Fruit fly (Drosophila melanogaster) whole organism, embryonic: ENCODE results near the gene RpL5.

ENCODE experiments used
- BEAF-32 ChIP-seq: fragments of 200-800 bp; sonication (Bioruptor generic); optimal IDR thresholded peaks from 3 replicates; lab custom pipeline; 2017; ENCODE audit warnings: missing biosample characterization, missing genetic modification characterization, mild to moderate bottlenecking, moderate library complexity, missing genetic modification reagents
- CG10462 ChIP-seq: fragments of 200-800 bp; sonication (Bioruptor generic); optimal IDR thresholded peaks from 2 replicates; lab custom pipeline; 2016; ENCODE audit warnings: missing biosample characterization, missing genetic modification characterization
- CG10543 ChIP-seq: fragments of 200-800 bp; sonication (Bioruptor generic); optimal IDR thresholded peaks from 3 replicates; lab custom pipeline; 2017; ENCODE audit warnings: missing biosample characterization, mild to moderate bottlenecking, missing genetic modification characterization, moderate library complexity
- CG11695 ChIP-seq: fragments of 200-800 bp; sonication (Bioruptor generic); IDR thresholded peaks from 3 replicates; pipeline ENCODE4 v1.3.6; 2022; ENCODE audit warnings: missing biosample characterization, missing genetic modification characterization
- CG12769 ChIP-seq: fragments of 200-800 bp; sonication (Bioruptor generic); optimal IDR thresholded peaks from 2 replicates; lab custom pipeline; 2019; ENCODE audit warnings: missing biosample characterization, mild to moderate bottlenecking, missing genetic modification characterization, moderate library complexity
- CG12942 ChIP-seq: fragments of 200-800 bp; sonication (Bioruptor generic); optimal IDR thresholded peaks from 3 replicates; lab custom pipeline; 2016; ENCODE audit warnings: missing biosample characterization, missing genetic modification characterization
- CG13296 ChIP-seq: fragments of 200-800 bp; sonication (Bioruptor generic); optimal IDR thresholded peaks from 3 replicates; lab custom pipeline; 2018; ENCODE audit warnings: missing biosample characterization, mild to moderate bottlenecking, missing genetic modification characterization
- CG15011 ChIP-seq: fragments of 200-800 bp; sonication (Bioruptor generic); optimal IDR thresholded peaks from 3 replicates; lab custom pipeline; 2018; ENCODE audit warnings: missing biosample characterization, mild to moderate bottlenecking, missing genetic modification characterization
- CG17385 ChIP-seq: fragments of 200-800 bp; sonication (Bioruptor generic); optimal IDR thresholded peaks from 3 replicates; lab custom pipeline; 2018; ENCODE audit warnings: missing biosample characterization, mild to moderate bottlenecking, missing genetic modification characterization
- CG2120 ChIP-seq: fragments of 200-800 bp; sonication (Bioruptor generic); optimal IDR thresholded peaks from 3 replicates; lab custom pipeline; 2016; ENCODE audit warnings: missing biosample characterization, missing genetic modification characterization
- CG3065 ChIP-seq: fragments of 200-800 bp; sonication (Bioruptor generic); optimal IDR thresholded peaks from 2 replicates; lab custom pipeline; 2016; ENCODE audit warnings: missing biosample characterization, missing genetic modification characterization
- CG31441 ChIP-seq: fragments of 200-800 bp; sonication (Bioruptor generic); IDR thresholded peaks from 2 replicates; pipeline ENCODE4 v1.3.6; 2022; ENCODE audit warnings: missing biosample characterization, missing genetic modification characterization
- CG4282 ChIP-seq: fragments of 200-800 bp; sonication (Bioruptor generic); optimal IDR thresholded peaks from 2 replicates; lab custom pipeline; 2016; ENCODE audit warnings: missing biosample characterization, missing genetic modification characterization
- CG43689 ChIP-seq: fragments of 200-800 bp; sonication (Bioruptor generic); IDR thresholded peaks from 2 replicates; pipeline ENCODE4 v1.3.6; 2022; ENCODE audit warnings: missing biosample characterization, missing genetic modification characterization
- CG4730 ChIP-seq: fragments of 200-800 bp; sonication (Bioruptor generic); IDR thresholded peaks from 2 replicates; pipeline ENCODE4 v1.3.6; 2022; ENCODE audit warnings: missing biosample characterization, missing genetic modification characterization
- CG4854 ChIP-seq: fragments of 200-800 bp; sonication (Bioruptor generic); optimal IDR thresholded peaks from 2 replicates; lab custom pipeline; 2016; ENCODE audit warnings: missing biosample characterization, missing genetic modification characterization, inconsistent platforms
- CG6854 ChIP-seq: fragments of 200-800 bp; sonication (Bioruptor generic); optimal IDR thresholded peaks from 3 replicates; lab custom pipeline; 2017; ENCODE audit warnings: missing biosample characterization, mild to moderate bottlenecking, missing genetic modification characterization
- CG9817 ChIP-seq: fragments of 200-800 bp; sonication (Bioruptor generic); optimal IDR thresholded peaks from 2 replicates; lab custom pipeline; 2018; ENCODE audit warnings: missing biosample characterization, mild to moderate bottlenecking, missing genetic modification characterization, moderate library complexity
- CTCF ChIP-seq: fragments of 200-800 bp; sonication (Bioruptor generic); optimal IDR thresholded peaks from 2 replicates; lab custom pipeline; 2017; ENCODE audit warnings: missing biosample characterization, mild to moderate bottlenecking, missing genetic modification characterization, moderate library complexity
- Chrac-16 ChIP-seq: fragments of 200-800 bp; sonication (Bioruptor generic); optimal IDR thresholded peaks from 3 replicates; lab custom pipeline; 2016; ENCODE audit warnings: missing biosample characterization, missing genetic modification characterization
- CrebB ChIP-seq: fragments of 200-800 bp; sonication (Bioruptor generic); optimal IDR thresholded peaks from 3 replicates; lab custom pipeline; 2018; ENCODE audit warnings: missing biosample characterization, mild to moderate bottlenecking, missing genetic modification characterization
- Eip74EF ChIP-seq, 2 experiments: fragments of 200-800 bp in 1 of 2; fragments of >200 bp in 1 of 2; sonication (Bioruptor generic) in 1 of 2; optimal IDR thresholded peaks; 2 replicates each; lab custom pipeline; 2017 to 2019; ENCODE audit warnings: missing biosample characterization in 2 of 2, missing genetic modification characterization in 2 of 2, mild to moderate bottlenecking in 1 of 2, moderate library complexity in 1 of 2
- H15 ChIP-seq: fragments of 200-800 bp; sonication (Bioruptor generic); IDR thresholded peaks from 3 replicates; pipeline ENCODE4 v1.3.6; 2022; ENCODE audit warnings: missing biosample characterization, missing genetic modification characterization
- HLH4C ChIP-seq: fragments of 200-800 bp; sonication (Bioruptor generic); IDR thresholded peaks from 3 replicates; pipeline ENCODE4 v1.3.6; 2022; ENCODE audit warnings: missing biosample characterization, missing genetic modification characterization; ENCODE audit not compliant: partially characterized antibody
- HmgZ ChIP-seq: fragments of 200-800 bp; sonication (Bioruptor generic); optimal IDR thresholded peaks from 2 replicates; lab custom pipeline; 2018; ENCODE audit warnings: missing biosample characterization, mild to moderate bottlenecking, missing genetic modification characterization
- Hmr ChIP-seq: fragments of 200-800 bp; sonication (Bioruptor generic); optimal IDR thresholded peaks from 3 replicates; lab custom pipeline; 2017; ENCODE audit warnings: mild to moderate bottlenecking, missing biosample characterization, missing genetic modification reagents, missing genetic modification characterization
- Hr39 ChIP-seq: fragments of >200 bp; optimal IDR thresholded peaks from 2 replicates; lab custom pipeline; 2017
- Hsf ChIP-seq: fragments of 200-800 bp; sonication (Bioruptor generic); optimal IDR thresholded peaks from 3 replicates; lab custom pipeline; 2016; ENCODE audit warnings: missing biosample characterization, missing genetic modification characterization
- Pdp1 ChIP-seq, 2 experiments: fragments of 200-800 bp; sonication (Bioruptor generic); optimal IDR thresholded peaks; 3 replicates each; lab custom pipeline; 2016; ENCODE audit warnings: missing biosample characterization in 2 of 2, missing genetic modification characterization in 2 of 2, mild to moderate bottlenecking in 1 of 2, moderate library complexity in 1 of 2
- Scr ChIP-seq: fragments of 200-800 bp; sonication (Bioruptor generic); IDR thresholded peaks from 2 replicates; pipeline ENCODE4 v1.3.6; 2022; ENCODE audit warnings: missing biosample characterization, missing genetic modification characterization; ENCODE audit not compliant: partially characterized antibody
- Stat92E ChIP-seq, 3 experiments: fragments of >200 bp in 2 of 3; fragments of 200-800 bp in 1 of 3; sonication (Bioruptor generic) in 1 of 3; optimal IDR thresholded peaks; 2 replicates each; lab custom pipeline; 2017 to 2019; ENCODE audit warnings: missing biosample characterization in 3 of 3, missing genetic modification characterization in 3 of 3, mild to moderate bottlenecking in 1 of 3, moderate library complexity in 1 of 3
- btn ChIP-seq: fragments of 200-800 bp; sonication (Bioruptor generic); optimal IDR thresholded peaks from 2 replicates; lab custom pipeline; 2016; ENCODE audit warnings: missing biosample characterization, missing genetic modification characterization
- cad ChIP-seq: fragments of >200 bp; optimal IDR thresholded peaks from 2 replicates; lab custom pipeline; 2017; ENCODE audit warnings: missing biosample characterization, missing genetic modification characterization
- cato ChIP-seq: fragments of 200-800 bp; sonication (Bioruptor generic); optimal IDR thresholded peaks from 2 replicates; lab custom pipeline; 2016; ENCODE audit warnings: missing biosample characterization, missing genetic modification characterization, borderline replicate concordance
- corto ChIP-seq: fragments of 200-800 bp; sonication (Bioruptor generic); optimal IDR thresholded peaks from 2 replicates; lab custom pipeline; 2016; ENCODE audit warnings: missing biosample characterization, mild to moderate bottlenecking, missing genetic modification characterization, moderate library complexity
- dm ChIP-seq: fragments of 200-800 bp; sonication (Bioruptor generic); optimal IDR thresholded peaks from 3 replicates; lab custom pipeline; 2016; ENCODE audit warnings: missing biosample characterization, missing genetic modification characterization
- dmrt99B ChIP-seq: fragments of 200-800 bp; sonication (Bioruptor generic); optimal IDR thresholded peaks from 2 replicates; lab custom pipeline; 2018; ENCODE audit warnings: missing biosample characterization, mild to moderate bottlenecking, missing genetic modification characterization, moderate library complexity
- eve ChIP-seq, 2 experiments: fragments of >200 bp; optimal IDR thresholded peaks; 2 replicates each; lab custom pipeline; 2017; ENCODE audit warnings: missing biosample characterization in 2 of 2, missing genetic modification characterization in 2 of 2
- hkb ChIP-seq, 2 experiments: fragments of 200-800 bp in 1 of 2; fragments of >200 bp in 1 of 2; sonication (Bioruptor generic) in 1 of 2; IDR thresholded peaks in 1 of 2; optimal IDR thresholded peaks in 1 of 2; 2 replicates each; pipeline versions ENCODE4 v1.3.6 to Lab custom; 2017 to 2022; ENCODE audit warnings: missing biosample characterization in 1 of 2, missing genetic modification characterization in 1 of 2
- kah ChIP-seq: fragments of 200-800 bp; sonication (Bioruptor generic); optimal IDR thresholded peaks from 2 replicates; lab custom pipeline; 2018; ENCODE audit warnings: missing biosample characterization, mild to moderate bottlenecking, missing genetic modification characterization
- mam ChIP-seq: fragments of 200-800 bp; sonication (Bioruptor generic); optimal IDR thresholded peaks from 3 replicates; lab custom pipeline; 2016; ENCODE audit warnings: missing biosample characterization, missing genetic modification characterization
- nerfin-1 ChIP-seq: fragments of 200-800 bp; sonication (Bioruptor generic); optimal IDR thresholded peaks from 3 replicates; lab custom pipeline; 2019; ENCODE audit warnings: missing biosample characterization, mild to moderate bottlenecking, missing genetic modification characterization, moderate library complexity
- rib ChIP-seq: fragments of 200-800 bp; sonication (Bioruptor generic); IDR thresholded peaks from 2 replicates; pipeline ENCODE4 v1.3.6; 2022; ENCODE audit warnings: missing biosample characterization, missing genetic modification characterization
- sd ChIP-seq: fragments of 200-800 bp; sonication (Bioruptor generic); optimal IDR thresholded peaks from 3 replicates; lab custom pipeline; 2018; ENCODE audit warnings: missing biosample characterization, mild to moderate bottlenecking, missing genetic modification characterization, moderate library complexity
- tin ChIP-seq: fragments of 200-800 bp; sonication (Bioruptor generic); optimal IDR thresholded peaks from 3 replicates; lab custom pipeline; 2016; ENCODE audit warnings: missing biosample characterization, missing genetic modification characterization
- tna ChIP-seq: fragments of 200-800 bp; sonication (Bioruptor generic); IDR thresholded peaks from 2 replicates; pipeline ENCODE4 v1.3.6; 2022; ENCODE audit warnings: missing biosample characterization, missing genetic modification characterization; ENCODE audit not compliant: partially characterized antibody
- tup ChIP-seq: fragments of 200-800 bp; sonication (Bioruptor generic); optimal IDR thresholded peaks from 2 replicates; lab custom pipeline; 2016; ENCODE audit warnings: missing biosample characterization, mild to moderate bottlenecking, missing genetic modification characterization, moderate library complexity
- unpg ChIP-seq: fragments of 200-800 bp; sonication (Bioruptor generic); optimal IDR thresholded peaks from 3 replicates; lab custom pipeline; 2018; ENCODE audit warnings: missing biosample characterization, mild to moderate bottlenecking, missing genetic modification characterization, moderate library complexity
- vnd ChIP-seq: fragments of 200-800 bp; sonication (Bioruptor generic); IDR thresholded peaks from 3 replicates; pipeline ENCODE4 v1.3.6; 2022; ENCODE audit warnings: missing biosample characterization, missing genetic modification characterization; ENCODE audit not compliant: partially characterized antibody
- vvl ChIP-seq: fragments of 200-800 bp; sonication (Bioruptor generic); IDR thresholded peaks from 2 replicates; pipeline ENCODE4 v1.3.6; 2022; ENCODE audit warnings: missing biosample characterization, missing genetic modification characterization

RpL5 gene

dm6 chr2L:22536488-22537041 is at the start of gene RpL5 (continued):
- TF ChIP-seq CG12769 (tag; lab: Kevin White, UChicago) (no peak), CG10543 (GFP tag; lab: Kevin White, UChicago) (no peak), tup (no peak), kah (no peak), Stat92E (GFP tag; optimal IDR thresholded peaks at IDR 0.05; lab: Kevin White, UChicago) (no peak), H15 (GFP tag; lab: Robert Waterston, UW) (no peak), CG4730 (no peak), corto (no peak), CG31441 (GFP tag; lab: Robert Waterston, UW) (peak; percentile 27; the same call in 1 of the 2 replicates), Hr39 (lab: Kevin White, UChicago) (no peak), btn (GFP tag; lab: Kevin White, UChicago) (no peak), dm (GFP tag; lab: Kevin White, UChicago) (peak; percentile 69), CG9817 (peak; percentile 53), cato (no peak), tin (no peak), unpg (GFP tag; lab: Kevin White, UChicago) (no peak), Hsf (GFP tag; lab: Kevin White, UChicago) (peak; percentile 40), CG3065 (GFP tag; lab: Kevin White, UChicago) (no peak), Hmr (GFP tag; lab: Kevin White, UChicago) (peak; percentile 63), sd (tag; lab: Kevin White, UChicago) (no peak), CG2120 (GFP tag; lab: Kevin White, UChicago) (no peak), rib (GFP tag; lab: Robert Waterston, UW) (no peak), CG15011 (no peak), dmrt99B (tag; lab: Kevin White, UChicago) (no peak), eve (GFP tag; optimal IDR thresholded peaks at IDR 0.05; lab: Kevin White, UChicago) (peak in 1 of 2 experiments; percentile 35), Pdp1 (GFP tag; optimal IDR thresholded peaks at IDR 0.05; lab: Kevin White, UChicago) (peak in 1 of 2 experiments; percentile 3), vvl (GFP tag; lab: Robert Waterston, UW) (no peak; the same call in 1 of the 2 replicates), CG6854 (GFP tag; lab: Kevin White, UChicago) (no peak), CTCF (no peak), CrebB (no peak), CG4854 (no peak), cad (GFP tag; lab: Kevin White, UChicago) (no peak), CG4282 (GFP tag; lab: Kevin White, UChicago) (no peak), tna (GFP tag; lab: Robert Waterston, UW) (no peak), CG43689 (GFP tag; lab: Robert Waterston, UW) (no peak), HmgZ (tag; lab: Kevin White, UChicago) (peak; percentile 57), mam (no peak), Chrac-16 (GFP tag; lab: Kevin White, UChicago) (no peak), vnd (no peak), CG10462 (GFP tag; lab: Kevin White, UChicago) (no peak), Eip74EF (GFP tag; optimal IDR thresholded peaks at IDR 0.05; lab: Kevin White, UChicago) (no peak), CG12942 (GFP tag; lab: Kevin White, UChicago) (no peak), nerfin-1 (tag; lab: Kevin White, UChicago) (no peak), BEAF-32 (GFP tag; lab: Kevin White, UChicago) (peak; percentile 35), CG13296 (GFP tag; lab: Kevin White, UChicago) (peak; percentile 4), Scr (no peak), CG11695 (GFP tag; lab: Robert Waterston, UW) (no peak; the same call in 2 of the 3 replicates), hkb (optimal IDR thresholded peaks at IDR 0.05; lab: Kevin White, UChicago) (no peak), hkb (GFP tag; IDR thresholded peaks at IDR 0.05; lab: Robert Waterston, UW) (no peak), CG17385 (GFP tag; lab: Kevin White, UChicago) (peak; percentile 69), HLH4C (GFP tag; lab: Robert Waterston, UW) (no peak)
